Worm (Caenorhabditis elegans): Measurements from ENCODE around the gene aass-1.
A peak's percentile ranks its signal among the peaks of the same experiment; 100 is the strongest.

The aass-1 gene

ce11 chrIV:293995-294700 is 49.2 kb downstream of the aass-1 start:
- TF ChIP-seq nhr-85 (tag) (peak; percentile 51), sox-4 (tag; optimal IDR thresholded peaks at IDR 0.05) (no peak), efl-1 (optimal IDR thresholded peaks at IDR 0.05) (no peak), efl-1 (GFP tag; optimal IDR thresholded peaks at IDR 0.05 in 1 of 2) (peak in 1 of 2 experiments; percentile 93)

- TF ChIP-seq dpl-1 (GFP tag; optimal IDR thresholded peaks at IDR 0.05) (peak in 1 of 3 experiments; percentile 3), Y116A8C.19 (tag; optimal IDR thresholded peaks at IDR 0.05; ENCODE audit: borderline replicate concordance) (no peak), unc-98 (GFP tag; IDR thresholded peaks at IDR 0.05) (no peak), nhr-20 (tag; optimal IDR thresholded peaks at IDR 0.05) (peak; percentile 29), fkh-8 (tag; optimal IDR thresholded peaks at IDR 0.05) (no peak), nhr-47 (tag; optimal IDR thresholded peaks at IDR 0.05) (no peak), pax-3 (tag; optimal IDR thresholded peaks at IDR 0.05) (no peak), tbx-2 (tag; optimal IDR thresholded peaks at IDR 0.05) (peak; percentile 1), elt-3 (tag; optimal IDR thresholded peaks at IDR 0.05) (peak in 2 of 6 experiments; percentile 37 to 46), zag-1 (tag; optimal IDR thresholded peaks at IDR 0.05) (no peak), nhr-85 (tag) (peak; percentile 33), lin-14 (GFP tag; optimal IDR thresholded peaks at IDR 0.05) (peak; percentile 53), unc-130 (tag; optimal IDR thresholded peaks at IDR 0.05) (no peak), snu-23 (GFP tag; optimal IDR thresholded peaks at IDR 0.05) (peak; percentile 23), swsn-7 (tag; optimal IDR thresholded peaks at IDR 0.05) (no peak), blmp-1 (tag; optimal IDR thresholded peaks at IDR 0.05) (peak; percentile 39), F16B12.6 (tag; optimal IDR thresholded peaks at IDR 0.05) (no peak), zip-4 (GFP tag; optimal IDR thresholded peaks at IDR 0.05) (no peak), fos-1 (tag; optimal IDR thresholded peaks at IDR 0.05) (no peak), efl-1 (optimal IDR thresholded peaks at IDR 0.05) (no peak), efl-1 (GFP tag; optimal IDR thresholded peaks at IDR 0.05 in 1 of 2) (no peak), hpl-2 (GFP tag; optimal IDR thresholded peaks at IDR 0.05) (no peak), ztf-11 (tag; optimal IDR thresholded peaks at IDR 0.05) (no peak), nhr-71 (tag; optimal IDR thresholded peaks at IDR 0.05) (peak; percentile 38), nhr-28 (tag; optimal IDR thresholded peaks at IDR 0.05) (no peak), nhr-90 (tag; optimal IDR thresholded peaks at IDR 0.05; ENCODE audit: poor library complexity) (peak; percentile 27), nhr-76 (tag; optimal IDR thresholded peaks at IDR 0.05) (no peak), nhr-12 (tag; optimal IDR thresholded peaks at IDR 0.05) (no peak), mdl-1 (tag; optimal IDR thresholded peaks at IDR 0.05) (peak in 1 of 2 experiments; percentile 61), snpc-4 (tag; optimal IDR thresholded peaks at IDR 0.05) (no peak)
These were observed 49.8 kb downstream of the aass-1 start for ce11 chrIV:294737-295136.

- TF ChIP-seq nhr-71 (tag; optimal IDR thresholded peaks at IDR 0.05) (peak; percentile 70), pqm-1 (tag; optimal IDR thresholded peaks at IDR 0.05) (no peak), dpl-1 (GFP tag; optimal IDR thresholded peaks at IDR 0.05) (peak in 1 of 3 experiments; percentile 49), lin-35 (GFP tag; optimal IDR thresholded peaks at IDR 0.05) (peak in 1 of 2 experiments; percentile 76), lin-14 (GFP tag; optimal IDR thresholded peaks at IDR 0.05) (peak; percentile 46), blmp-1 (tag; optimal IDR thresholded peaks at IDR 0.05) (no peak), sox-4 (tag; optimal IDR thresholded peaks at IDR 0.05) (no peak), tbx-2 (tag; optimal IDR thresholded peaks at IDR 0.05) (peak; percentile 28), elt-3 (tag; optimal IDR thresholded peaks at IDR 0.05) (peak in 2 of 6 experiments; percentile 37 to 45), elt-2 (tag; optimal IDR thresholded peaks at IDR 0.05) (peak; percentile 81), nhr-20 (tag; optimal IDR thresholded peaks at IDR 0.05) (peak; percentile 70), fos-1 (tag; optimal IDR thresholded peaks at IDR 0.05) (no peak), ets-5 (GFP tag; IDR thresholded peaks at IDR 0.05) (no peak), nhr-19 (GFP tag; conservative IDR thresholded peaks at IDR 0.05) (peak; percentile 46; the same call in 1 of the 2 replicates), ceh-88 (GFP tag; IDR thresholded peaks at IDR 0.05) (no peak), lin-13 (GFP tag; optimal IDR thresholded peaks at IDR 0.05) (peak; percentile 1), mab-9 (GFP tag; IDR thresholded peaks at IDR 0.05) (no peak), jun-1 (tag; optimal IDR thresholded peaks at IDR 0.05) (peak; percentile 20), snu-23 (GFP tag; optimal IDR thresholded peaks at IDR 0.05) (peak; percentile 34), nhr-85 (tag) (no peak), pax-3 (tag; optimal IDR thresholded peaks at IDR 0.05) (peak; percentile 18), efl-1 (optimal IDR thresholded peaks at IDR 0.05) (no peak), efl-1 (GFP tag; optimal IDR thresholded peaks at IDR 0.05 in 1 of 2) (peak in 1 of 2 experiments; percentile 70), aly-2 (tag; optimal IDR thresholded peaks at IDR 0.05) (no peak), nhr-90 (tag; optimal IDR thresholded peaks at IDR 0.05; ENCODE audit: poor library complexity) (peak; percentile 47), nhr-47 (tag; optimal IDR thresholded peaks at IDR 0.05) (peak; percentile 2), mdl-1 (tag; optimal IDR thresholded peaks at IDR 0.05) (peak in 1 of 2 experiments; percentile 54), nhr-76 (tag; optimal IDR thresholded peaks at IDR 0.05) (no peak)
These were observed 50.8 kb downstream of the aass-1 start for ce11 chrIV:295734-296201.

Measured in whole organism, L1 larva.